Worm (Caenorhabditis elegans): Measurements from ENCODE around the gene fbxa-95.

DNA sequence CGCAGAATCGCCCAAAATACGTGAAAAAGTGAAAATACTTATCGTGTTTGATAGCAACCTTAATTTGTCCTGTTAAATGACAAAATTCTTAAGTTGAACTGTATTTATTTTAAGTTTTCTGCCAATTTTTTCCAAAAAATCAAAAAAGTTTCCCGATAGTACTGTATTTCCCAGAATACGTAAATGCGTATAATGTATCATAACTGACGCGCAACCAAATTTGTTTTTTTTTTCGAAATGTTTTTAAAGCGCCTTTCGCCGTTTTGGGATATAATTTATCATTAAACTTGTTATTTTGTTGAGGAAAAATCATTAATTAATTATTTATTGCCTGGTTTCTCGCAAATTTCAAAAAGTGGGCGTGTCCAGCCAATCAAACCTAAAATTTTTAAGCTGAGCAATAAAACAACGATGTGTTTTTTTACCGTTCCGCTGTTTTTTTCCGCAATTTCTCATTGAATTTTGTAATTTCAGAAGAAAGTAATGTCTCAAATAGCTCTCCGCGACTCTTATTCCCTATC lies at the start of gene fbxa-95:
- TF ChIP-seq ztf-23 (GFP tag; IDR thresholded peaks at IDR 0.05) (no peak), cog-1 (tag; optimal IDR thresholded peaks at IDR 0.05) (no peak), ztf-29 (GFP tag; IDR thresholded peaks at IDR 0.05) (no peak), klf-2 (GFP tag; conservative IDR thresholded peaks at IDR 0.05) (no peak), ref-1 (GFP tag; conservative IDR thresholded peaks at IDR 0.05) (no peak), T22C8.4 (GFP tag; IDR thresholded peaks at IDR 0.05) (no peak), tab-1 (GFP tag; IDR thresholded peaks at IDR 0.05) (no peak), med-1 (GFP tag; optimal IDR thresholded peaks at IDR 0.05; ENCODE audit: insufficient read depth) (no peak), flt-1 (GFP tag; IDR thresholded peaks at IDR 0.05) (no peak)

Data from whole organism, midembryonic.